Fruit fly (Drosophila melanogaster) whole organism, adult: Measurements from ENCODE around the gene Lim1.

Experiments used
- CG11617 ChIP-seq: fragments of 200-800 bp; sonication (Bioruptor generic); optimal IDR thresholded peaks from 2 replicates; lab custom pipeline; 2017; ENCODE audit warnings: mild to moderate bottlenecking, missing biosample characterization, missing genetic modification reagents, missing genetic modification characterization
- CG12768 ChIP-seq: fragments of 200-800 bp; sonication (Bioruptor generic); optimal IDR thresholded peaks from 2 replicates; lab custom pipeline; 2017; ENCODE audit warnings: missing biosample characterization, missing genetic modification characterization, mild to moderate bottlenecking, moderate library complexity, missing genetic modification reagents
- CG14711 ChIP-seq: fragments of 200-800 bp; sonication (Bioruptor generic); optimal IDR thresholded peaks from 2 replicates; lab custom pipeline; 2018; ENCODE audit warnings: missing biosample characterization, mild to moderate bottlenecking, missing genetic modification characterization, moderate library complexity
- CG1620 ChIP-seq: fragments of 200-800 bp; sonication (Bioruptor generic); optimal IDR thresholded peaks from 2 replicates; lab custom pipeline; 2016; ENCODE audit warnings: missing biosample characterization, missing genetic modification characterization
- CG33017 ChIP-seq: fragments of 200-800 bp; sonication (Bioruptor generic); optimal IDR thresholded peaks from 2 replicates; lab custom pipeline; 2018; ENCODE audit warnings: missing biosample characterization, mild to moderate bottlenecking, missing genetic modification characterization, moderate library complexity
- CG5204 ChIP-seq: fragments of 200-800 bp; sonication (Bioruptor generic); optimal IDR thresholded peaks from 2 replicates; lab custom pipeline; 2016; ENCODE audit warnings: missing biosample characterization, missing genetic modification characterization
- CG7045 ChIP-seq: fragments of 200-800 bp; sonication (Bioruptor generic); optimal IDR thresholded peaks from 2 replicates; lab custom pipeline; 2017; ENCODE audit warnings: missing biosample characterization, mild to moderate bottlenecking, missing genetic modification characterization
- CG7101 ChIP-seq: fragments of 200-800 bp; sonication (Bioruptor generic); optimal IDR thresholded peaks from 2 replicates; lab custom pipeline; 2018; ENCODE audit warnings: missing biosample characterization, mild to moderate bottlenecking, missing genetic modification characterization, moderate library complexity
- Clk ChIP-seq: fragments of 200-800 bp; sonication (Bioruptor generic); optimal IDR thresholded peaks from 2 replicates; lab custom pipeline; 2017; ENCODE audit warnings: missing biosample characterization, missing genetic modification characterization
- Crg-1 ChIP-seq: fragments of 200-800 bp; sonication (Bioruptor generic); optimal IDR thresholded peaks from 2 replicates; lab custom pipeline; 2016; ENCODE audit warnings: missing biosample characterization, missing genetic modification characterization
- Hr96 ChIP-seq: fragments of 200-800 bp; sonication (Bioruptor generic); optimal IDR thresholded peaks from 2 replicates; lab custom pipeline; 2016; ENCODE audit warnings: missing biosample characterization, missing genetic modification characterization
- Mnt ChIP-seq: fragments of 200-800 bp; sonication (Bioruptor generic); optimal IDR thresholded peaks from 2 replicates; lab custom pipeline; 2016; ENCODE audit warnings: missing biosample characterization, mild to moderate bottlenecking, missing genetic modification characterization
- bab1 ChIP-seq: fragments of 200-800 bp; sonication (Bioruptor generic); optimal IDR thresholded peaks from 3 replicates; lab custom pipeline; 2019; ENCODE audit warnings: missing biosample characterization, mild to moderate bottlenecking, missing genetic modification characterization, moderate library complexity
- cic ChIP-seq: fragments of 200-800 bp; sonication (Bioruptor generic); optimal IDR thresholded peaks from 2 replicates; lab custom pipeline; 2017; ENCODE audit warnings: missing biosample characterization, mild to moderate bottlenecking, missing genetic modification characterization, moderate library complexity
- cnc ChIP-seq, 2 experiments: fragments of >200 bp; optimal IDR thresholded peaks; 2 replicates each; lab custom pipeline; 2017
- kay ChIP-seq: fragments of 200-800 bp; sonication (Bioruptor generic); peaks from one replicate; lab custom pipeline; 2016; ENCODE audit warnings: missing biosample characterization, missing genetic modification characterization, borderline replicate concordance
- ovo ChIP-seq: fragments of 200-800 bp; sonication (Bioruptor generic); optimal IDR thresholded peaks from 2 replicates; lab custom pipeline; 2016; ENCODE audit warnings: missing biosample characterization, missing genetic modification characterization
- pad ChIP-seq: fragments of 200-800 bp; sonication (Bioruptor generic); optimal IDR thresholded peaks from 3 replicates; lab custom pipeline; 2017; ENCODE audit warnings: missing biosample characterization, missing genetic modification characterization, mild to moderate bottlenecking, moderate library complexity, missing genetic modification reagents
- tj ChIP-seq: fragments of 200-800 bp; sonication (Bioruptor generic); optimal IDR thresholded peaks from 3 replicates; lab custom pipeline; 2017; ENCODE audit warnings: missing biosample characterization, mild to moderate bottlenecking, missing genetic modification characterization, moderate library complexity
- toe ChIP-seq: fragments of 200-800 bp; sonication (Bioruptor generic); optimal IDR thresholded peaks from 2 replicates; lab custom pipeline; 2016; ENCODE audit warnings: missing biosample characterization, missing genetic modification characterization

The Lim1 gene

dm6 chrX:8805729-8806128 lies at the start of gene Lim1:
TSS of gene Lim1 (minus strand) at chrX:8805804.
- no peak for TF ChIP-seq Crg-1 (GFP tag; lab: Kevin White, UChicago)
- TF ChIP-seq Hr96 (GFP tag; lab: Kevin White, UChicago) = no peak
- no peak for TF ChIP-seq CG14711 (tag; lab: Kevin White, UChicago)
- TF ChIP-seq cnc (optimal IDR thresholded peaks at IDR 0.05; lab: Kevin White, UChicago) = no peak
- peak; percentile 22 for TF ChIP-seq tj (GFP tag; lab: Kevin White, UChicago)
- peak; percentile 46 for TF ChIP-seq ovo
- TF ChIP-seq CG1620 (GFP tag; lab: Kevin White, UChicago) = no peak
- no peak for TF ChIP-seq CG33017 (tag; lab: Kevin White, UChicago)
- peak; percentile 71 for TF ChIP-seq pad (GFP tag; lab: Kevin White, UChicago)
- TF ChIP-seq Clk (GFP tag; lab: Kevin White, UChicago) = no peak
- no peak for TF ChIP-seq Mnt (GFP tag; lab: Kevin White, UChicago)
- TF ChIP-seq CG7045 (GFP tag; lab: Kevin White, UChicago) = no peak
- TF ChIP-seq toe = no peak
- TF ChIP-seq cic = no peak
- no peak for TF ChIP-seq kay (GFP tag; lab: Kevin White, UChicago)
- no peak for TF ChIP-seq CG11617
- no peak for TF ChIP-seq CG5204 (GFP tag; lab: Kevin White, UChicago)
- TF ChIP-seq bab1 (GFP tag; lab: Kevin White, UChicago) = peak; percentile 42
- no peak for TF ChIP-seq CG7101
- TF ChIP-seq CG12768 = no peak

DNA sequence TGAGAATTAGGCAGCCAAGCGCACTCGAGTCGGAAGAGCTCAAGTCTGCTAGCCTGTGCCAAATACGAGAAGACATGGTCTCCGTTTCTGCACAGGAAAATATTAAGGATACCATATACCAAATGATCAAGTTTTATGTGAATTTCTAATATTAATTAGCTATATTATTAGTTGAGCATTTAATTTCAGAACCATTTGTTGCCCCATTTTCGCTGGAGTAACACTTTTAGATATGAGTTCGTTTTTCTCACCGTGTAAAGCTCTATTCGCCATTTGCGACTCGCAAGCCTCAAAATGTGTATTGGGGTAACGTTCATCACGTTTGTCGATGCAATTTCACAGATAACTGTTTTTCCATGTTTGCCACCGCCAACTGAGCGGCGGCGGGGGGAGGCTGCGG lies 46.6 kb upstream of the Lim1 start:
- TF ChIP-seq Clk (GFP tag; lab: Kevin White, UChicago) = no peak
- no peak for TF ChIP-seq pad (GFP tag; lab: Kevin White, UChicago)

DNA sequence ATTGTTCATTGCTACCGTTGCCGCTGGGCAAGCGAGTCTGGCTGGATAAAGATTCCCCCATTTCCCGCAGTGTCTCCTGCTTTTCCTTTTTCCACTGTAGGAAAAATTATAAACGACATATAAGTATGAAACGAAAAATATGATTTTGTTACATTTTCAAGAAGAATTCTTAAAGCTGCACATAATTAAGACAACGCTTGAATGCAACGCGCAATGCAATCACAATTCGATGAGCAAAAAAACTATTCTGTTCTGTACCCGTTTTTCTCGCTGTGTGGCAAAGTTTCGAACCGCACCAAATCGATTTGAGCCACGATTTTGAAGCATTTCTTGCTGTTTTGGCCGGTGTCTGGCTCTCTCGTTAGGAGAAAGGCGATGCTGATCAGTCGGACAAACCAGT lies 38.2 kb upstream of the Lim1 start:
- no peak for TF ChIP-seq Clk (GFP tag; lab: Kevin White, UChicago)

DNA sequence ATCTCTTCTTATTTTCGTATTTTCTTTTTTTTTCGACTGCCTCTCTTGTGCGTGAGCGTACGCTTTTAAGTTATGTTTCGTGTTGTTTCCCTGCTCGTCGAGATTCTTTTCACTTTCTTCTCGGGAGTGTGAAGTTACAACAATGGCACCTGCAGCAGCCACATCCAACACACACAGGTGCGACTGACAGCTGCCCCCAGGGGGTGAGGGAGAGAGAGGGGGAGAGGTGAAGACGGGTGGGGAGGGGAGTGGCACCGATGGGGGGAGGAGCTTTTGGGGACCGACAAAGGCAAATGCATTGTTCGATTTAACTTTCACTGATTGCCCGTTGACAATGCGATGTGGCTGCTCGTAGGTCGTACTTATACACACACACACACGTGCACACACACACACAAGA lies 35.8 kb upstream of the Lim1 start:
- TF ChIP-seq toe = no peak
- no peak for TF ChIP-seq CG11617
- TF ChIP-seq CG14711 (tag; lab: Kevin White, UChicago) = no peak
- TF ChIP-seq CG7045 (GFP tag; lab: Kevin White, UChicago) = no peak
- no peak for TF ChIP-seq CG7101
- no peak for TF ChIP-seq bab1 (GFP tag; lab: Kevin White, UChicago)
- TF ChIP-seq tj (GFP tag; lab: Kevin White, UChicago) = no peak
- TF ChIP-seq pad (GFP tag; lab: Kevin White, UChicago) = no peak
- no peak for TF ChIP-seq kay (GFP tag; lab: Kevin White, UChicago)
- TF ChIP-seq cic = no peak
- TF ChIP-seq ovo = no peak
- TF ChIP-seq CG1620 (GFP tag; lab: Kevin White, UChicago) = no peak
- TF ChIP-seq Clk (GFP tag; lab: Kevin White, UChicago) = no peak
- TF ChIP-seq Hr96 (GFP tag; lab: Kevin White, UChicago) = no peak

dm6 chrX:8839370-8839769 lies 33.8 kb upstream of the Lim1 start:
- no peak for TF ChIP-seq Mnt (GFP tag; lab: Kevin White, UChicago)

- no peak for TF ChIP-seq pad (GFP tag; lab: Kevin White, UChicago)
- TF ChIP-seq Crg-1 (GFP tag; lab: Kevin White, UChicago) = no peak
- TF ChIP-seq CG14711 (tag; lab: Kevin White, UChicago) = no peak
- no peak for TF ChIP-seq toe
- no peak for TF ChIP-seq CG12768
- no peak for TF ChIP-seq bab1 (GFP tag; lab: Kevin White, UChicago)
- TF ChIP-seq cic = no peak
- no peak for TF ChIP-seq Mnt (GFP tag; lab: Kevin White, UChicago)
Observed at dm6 chrX:8837892-8838373, 32.3 kb upstream of the Lim1 start, which contains the start of gene CG12075. TSS of gene CG12075 (plus strand) at chrX:8838323.

DNA sequence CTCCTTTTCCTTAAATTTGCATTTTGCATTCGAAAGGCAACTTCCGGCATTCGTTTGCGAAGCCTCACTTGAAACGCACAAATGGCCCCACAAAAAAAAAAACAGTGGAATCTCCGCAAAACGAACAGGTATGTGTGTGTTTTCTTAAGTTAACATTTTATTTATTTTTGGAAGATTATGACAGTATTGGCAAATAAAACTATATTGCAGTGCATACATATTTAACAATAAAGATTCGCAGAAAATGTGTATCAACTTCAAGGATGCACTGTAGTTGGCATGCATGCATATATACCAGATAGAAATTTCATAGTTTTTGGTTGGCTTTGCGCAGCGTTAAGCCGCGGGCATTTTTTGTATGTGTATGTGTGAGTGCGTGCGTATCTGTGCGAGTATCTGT lies 31.6 kb upstream of the Lim1 start:
- TF ChIP-seq toe (no peak), CG12768 (no peak), Hr96 (GFP tag; lab: Kevin White, UChicago) (no peak), bab1 (GFP tag; lab: Kevin White, UChicago) (peak; percentile 4)

dm6 chrX:8836566-8836965 lies 31.0 kb upstream of the Lim1 start:
- TF ChIP-seq Mnt (GFP tag; lab: Kevin White, UChicago) (no peak), cic (no peak), CG7101 (no peak), pad (GFP tag; lab: Kevin White, UChicago) (no peak)
